Fruit fly (Drosophila melanogaster): ENCODE data around the gene AOX2.

Gene AOX2

dm6 chr3R:15552733-15553132, 10.5 kb upstream of the AOX2 start, which contains the start of gene AOX4:
AOX4 (minus strand) TSS chr3R:15552833.
- TF ChIP-seq CG8478 (optimal IDR thresholded peaks at IDR 0.05) (no peak), CTCF (optimal IDR thresholded peaks at IDR 0.05) (no peak)

- TF ChIP-seq CTCF (optimal IDR thresholded peaks at IDR 0.05) (no peak), CG8478 (optimal IDR thresholded peaks at IDR 0.05) (no peak)
Observed at dm6 chr3R:15547827-15548517, 5.8 kb upstream of the AOX2 start, which contains the start of gene AOX3. AOX3 (minus strand) TSS chr3R:15548188.

- no peak for TF ChIP-seq CTCF (optimal IDR thresholded peaks at IDR 0.05)
Observed at dm6 chr3R:15547226-15547625, 5.0 kb upstream of the AOX2 start.

dm6 chr3R:15540932-15541331, 1.3 kb downstream of the AOX2 start:
- TF ChIP-seq CG8478 (optimal IDR thresholded peaks at IDR 0.05) (no peak), CTCF (optimal IDR thresholded peaks at IDR 0.05) (no peak)

- no peak for TF ChIP-seq CTCF (optimal IDR thresholded peaks at IDR 0.05)
- no peak for TF ChIP-seq CG8478 (optimal IDR thresholded peaks at IDR 0.05)
Observed at dm6 chr3R:15536918-15537716, 5.1 kb downstream of the AOX2 start, which contains the start of gene AOX1. AOX1 (minus strand) TSS chr3R:15537292.

dm6 chr3R:15531373-15531772, 10.8 kb downstream of the AOX2 start, which contains the start of gene CG31296:
CG31296 (minus strand) TSS chr3R:15531473.
- TF ChIP-seq CG8478 (optimal IDR thresholded peaks at IDR 0.05) (no peak), CTCF (optimal IDR thresholded peaks at IDR 0.05) (no peak)

- no peak for TF ChIP-seq CTCF (optimal IDR thresholded peaks at IDR 0.05)
- no peak for TF ChIP-seq CG8478 (optimal IDR thresholded peaks at IDR 0.05)
Observed at dm6 chr3R:15517113-15517512, 25.1 kb downstream of the AOX2 start.

dm6 chr3R:15513208-15513607, 29.0 kb downstream of the AOX2 start:
- TF ChIP-seq CG8478 (optimal IDR thresholded peaks at IDR 0.05) (no peak), CTCF (optimal IDR thresholded peaks at IDR 0.05) (no peak)

dm6 chr3R:15512249-15512648, 30.0 kb downstream of the AOX2 start:
- no peak for TF ChIP-seq CTCF (optimal IDR thresholded peaks at IDR 0.05)
- TF ChIP-seq CG8478 (optimal IDR thresholded peaks at IDR 0.05), result no peak

dm6 chr3R:15509817-15510216, 32.4 kb downstream of the AOX2 start, which contains the start of gene CG44013:
CG44013 (minus strand) TSS chr3R:15509917.
- TF ChIP-seq CTCF (optimal IDR thresholded peaks at IDR 0.05) (no peak), CG8478 (optimal IDR thresholded peaks at IDR 0.05) (no peak)

dm6 chr3R:15508631-15509030, 33.6 kb downstream of the AOX2 start, which contains the start of gene CG44014:
CG44014 (minus strand) TSS chr3R:15508886.
- TF ChIP-seq CTCF (optimal IDR thresholded peaks at IDR 0.05) (no peak), CG8478 (optimal IDR thresholded peaks at IDR 0.05) (no peak)

dm6 chr3R:15507760-15508159, 34.5 kb downstream of the AOX2 start:
- no peak for TF ChIP-seq CG8478 (optimal IDR thresholded peaks at IDR 0.05)
- TF ChIP-seq CTCF (optimal IDR thresholded peaks at IDR 0.05), result no peak

dm6 chr3R:15494302-15494701, 47.9 kb downstream of the AOX2 start, which contains the start of gene maca:
maca (plus strand) TSS chr3R:15494602.
- TF ChIP-seq CG8478 (optimal IDR thresholded peaks at IDR 0.05), result no peak
- no peak for TF ChIP-seq CTCF (optimal IDR thresholded peaks at IDR 0.05)

- peak; percentile 67 to 88 for TF ChIP-seq CTCF (optimal IDR thresholded peaks at IDR 0.05)
- no peak for TF ChIP-seq CG8478 (optimal IDR thresholded peaks at IDR 0.05)
Observed at dm6 chr3R:15493211-15493610, 49.0 kb downstream of the AOX2 start.
